Worm (Caenorhabditis elegans): ENCODE measurements around the gene H28G03.2.

H28G03.2 gene

ce11 chrX:5213565-5213964 is 8.0 kb downstream of the H28G03.2 start (continued):
- no peak for TF ChIP-seq arid-1 (GFP tag; conservative IDR thresholded peaks at IDR 0.05)
- TF ChIP-seq lin-13 (GFP tag; optimal IDR thresholded peaks at IDR 0.05), result peak; percentile 55
- peak; percentile 46 for TF ChIP-seq ztf-7 (tag; optimal IDR thresholded peaks at IDR 0.05)
- no peak for TF ChIP-seq ZK337.2 (GFP tag; IDR thresholded peaks at IDR 0.05)
- TF ChIP-seq F49E8.2 (tag; optimal IDR thresholded peaks at IDR 0.05; ENCODE audit: borderline replicate concordance), result no peak
- TF ChIP-seq daf-16 (GFP tag; optimal IDR thresholded peaks at IDR 0.05), result peak in 1 of 2 experiments; percentile 47
- peak; percentile 97 for TF ChIP-seq daf-16 (tag; optimal IDR thresholded peaks at IDR 0.05)
- peak; percentile 70 for TF ChIP-seq hlh-30 (tag; optimal IDR thresholded peaks at IDR 0.05; ENCODE audit: insufficient read depth)
- no peak for TF ChIP-seq nhr-41 (GFP tag; IDR thresholded peaks at IDR 0.05)
- no peak for TF ChIP-seq rbr-2 (tag; optimal IDR thresholded peaks at IDR 0.05)
- no peak for TF ChIP-seq aly-2 (tag; optimal IDR thresholded peaks at IDR 0.05)
- no peak for TF ChIP-seq zfp-3 (GFP tag; conservative IDR thresholded peaks at IDR 0.05)
- TF ChIP-seq F26F4.8 (GFP tag; conservative IDR thresholded peaks at IDR 0.05), result no peak
- TF ChIP-seq dmd-6 (GFP tag; IDR thresholded peaks at IDR 0.05), result peak; percentile 93
- no peak for TF ChIP-seq sdz-12 (GFP tag; optimal IDR thresholded peaks at IDR 0.05)
- TF ChIP-seq lin-15B (tag; optimal IDR thresholded peaks at IDR 0.05), result no peak
- no peak for TF ChIP-seq egl-43 (GFP tag; IDR thresholded peaks at IDR 0.05)
- TF ChIP-seq nhr-102 (tag; optimal IDR thresholded peaks at IDR 0.05), result peak; percentile 46
- no peak for TF ChIP-seq daf-8 (GFP tag; IDR thresholded peaks at IDR 0.05)
- no peak for TF ChIP-seq F10B5.3 (tag; optimal IDR thresholded peaks at IDR 0.05)
- no peak for TF ChIP-seq unc-130 (GFP tag; optimal IDR thresholded peaks at IDR 0.05)
- no peak for TF ChIP-seq skn-1 (tag; optimal IDR thresholded peaks at IDR 0.05)
- TF ChIP-seq D1046.2 (GFP tag; IDR thresholded peaks at IDR 0.05), result no peak
- no peak for TF ChIP-seq ZK546.5 (tag; optimal IDR thresholded peaks at IDR 0.05)
- peak; percentile 88 for TF ChIP-seq nhr-77 (tag; optimal IDR thresholded peaks at IDR 0.05)
- no peak for TF ChIP-seq set-16 (GFP tag; IDR thresholded peaks at IDR 0.05)
- no peak for TF ChIP-seq ceh-44 (GFP tag; IDR thresholded peaks at IDR 0.05)
- peak; percentile 67 for TF ChIP-seq nhr-10 (tag; optimal IDR thresholded peaks at IDR 0.05)
- TF ChIP-seq mdt-29 (GFP tag; IDR thresholded peaks at IDR 0.05), result no peak
- TF ChIP-seq F37D6.2 (tag; optimal IDR thresholded peaks at IDR 0.05), result no peak
- TF ChIP-seq lin-38 (GFP tag; IDR thresholded peaks at IDR 0.05), result no peak
- no peak for TF ChIP-seq nhr-42 (GFP tag; IDR thresholded peaks at IDR 0.05)
- TF ChIP-seq nhr-111 (GFP tag; optimal IDR thresholded peaks at IDR 0.05), result no peak
- TF ChIP-seq ama-1 (optimal IDR thresholded peaks at IDR 0.05), result no peak
- TF ChIP-seq snpc-4 (tag; optimal IDR thresholded peaks at IDR 0.05), result no peak
- TF ChIP-seq zip-11 (GFP tag; IDR thresholded peaks at IDR 0.05), result no peak
- TF ChIP-seq Y105C5A.15 (GFP tag; IDR thresholded peaks at IDR 0.05), result no peak
- TF ChIP-seq unc-62 (GFP tag; optimal IDR thresholded peaks at IDR 0.05 in 1 of 2), result peak in 1 of 2 experiments; percentile 83
- TF ChIP-seq unc-62 (tag; optimal IDR thresholded peaks at IDR 0.05), result no peak
- TF ChIP-seq daf-19 (GFP tag; conservative IDR thresholded peaks at IDR 0.05), result no peak
- TF ChIP-seq zip-2 (tag; optimal IDR thresholded peaks at IDR 0.05), result no peak
- TF ChIP-seq dpl-1 (GFP tag; optimal IDR thresholded peaks at IDR 0.05), result no peak
- TF ChIP-seq ctbp-1 (GFP tag; IDR thresholded peaks at IDR 0.05), result no peak
- TF ChIP-seq T20F7.1 (GFP tag; optimal IDR thresholded peaks at IDR 0.05), result peak; percentile 42
- TF ChIP-seq nhr-76 (tag; optimal IDR thresholded peaks at IDR 0.05), result no peak
- peak; percentile 88 for TF ChIP-seq dve-1 (tag; optimal IDR thresholded peaks at IDR 0.05; ENCODE audit: insufficient read depth)
- TF ChIP-seq tag-97 (GFP tag; IDR thresholded peaks at IDR 0.05), result no peak
- TF ChIP-seq nhr-48 (tag; optimal IDR thresholded peaks at IDR 0.05), result peak; percentile 43
- no peak for TF ChIP-seq Y5F2A.4 (GFP tag; optimal IDR thresholded peaks at IDR 0.05)
- TF ChIP-seq Y48G9A.11 (GFP tag; IDR thresholded peaks at IDR 0.05), result no peak
- TF ChIP-seq lim-7 (GFP tag; IDR thresholded peaks at IDR 0.05), result no peak
- no peak for TF ChIP-seq fos-1 (tag; optimal IDR thresholded peaks at IDR 0.05)
- no peak for TF ChIP-seq daf-12 (tag; optimal IDR thresholded peaks at IDR 0.05)
- TF ChIP-seq ceh-32 (tag; optimal IDR thresholded peaks at IDR 0.05; ENCODE audit: poor library complexity), result no peak

Measured in whole organism, L4 larva.